Worm (Caenorhabditis elegans) whole organism, midembryonic: Measurements from ENCODE around the gene fbxb-107.

ENCODE experiments used
- T22C8.4 ChIP-seq: fragments of 200-800 bp; sonication (Bioruptor generic); IDR thresholded peaks from 2 replicates; pipeline ENCODE4 v1.3.6; 2022; ENCODE audit warnings: missing genetic modification characterization, missing compliant biosample characterization
- cog-1 ChIP-seq: sonication (generic microtip); optimal IDR thresholded peaks from 2 replicates; lab custom pipeline; 2016; ENCODE audit warnings: missing genetic modification characterization, missing compliant biosample characterization
- flt-1 ChIP-seq: fragments of 200-800 bp; sonication (Bioruptor generic); IDR thresholded peaks from 2 replicates; pipeline ENCODE4 v1.3.6; 2022; ENCODE audit warnings: missing genetic modification characterization, missing compliant biosample characterization
- klf-2 ChIP-seq: fragments of 200-800 bp; sonication (Bioruptor generic); conservative IDR thresholded peaks from 2 replicates; pipeline ENCODE4 v1.3.6; 2022; ENCODE audit warnings: missing genetic modification reagents, missing genetic modification characterization, missing compliant biosample characterization
- med-1 ChIP-seq: sonication (generic microtip); optimal IDR thresholded peaks from 2 replicates; lab custom pipeline; 2017; ENCODE audit warnings: missing genetic modification characterization, mild to moderate bottlenecking, missing compliant biosample characterization, antibody characterized with exemption, missing genetic modification reagents; ENCODE audit not compliant: insufficient read depth
- ref-1 ChIP-seq: fragments of 200-800 bp; sonication (Bioruptor generic); conservative IDR thresholded peaks from 2 replicates; pipeline ENCODE4 v1.3.6; 2022; ENCODE audit warnings: missing genetic modification reagents, missing genetic modification characterization, missing compliant biosample characterization
- tab-1 ChIP-seq: fragments of 200-800 bp; sonication (Bioruptor generic); IDR thresholded peaks from 2 replicates; pipeline ENCODE4 v1.3.6; 2022; ENCODE audit warnings: missing genetic modification characterization, missing compliant biosample characterization
- ztf-23 ChIP-seq: fragments of 200-800 bp; sonication (Bioruptor generic); IDR thresholded peaks from 2 replicates; pipeline ENCODE4 v1.3.6; 2022; ENCODE audit warnings: missing genetic modification reagents, missing genetic modification characterization, missing compliant biosample characterization
- ztf-29 ChIP-seq: fragments of 200-800 bp; sonication (Bioruptor generic); IDR thresholded peaks from 2 replicates; pipeline ENCODE4 v1.3.6; 2022; ENCODE audit warnings: missing genetic modification reagents, missing genetic modification characterization, missing compliant biosample characterization

fbxb-107 gene

DNA sequence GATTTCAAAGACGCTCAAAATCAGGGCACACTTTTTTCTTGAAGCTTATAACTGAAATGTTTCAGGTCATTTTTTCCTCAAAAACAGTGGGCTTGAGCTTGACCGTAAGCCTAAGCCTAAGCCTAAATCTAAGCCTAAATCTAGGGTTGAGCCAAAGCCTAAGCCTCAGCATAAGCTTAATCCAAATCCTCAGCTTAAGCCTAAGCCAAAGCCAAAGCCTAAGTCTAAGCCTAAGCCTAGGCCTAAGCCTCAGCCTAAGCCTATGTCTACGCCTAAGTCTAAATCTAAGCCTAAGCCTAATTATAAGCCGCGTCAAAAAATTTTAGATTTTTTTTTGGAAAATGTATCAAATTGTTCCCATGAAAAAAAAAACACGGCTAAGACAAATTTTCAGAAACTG, 24.3 kb upstream of the fbxb-107 start:
- TF ChIP-seq ztf-23 (no peak), T22C8.4 (GFP tag; lab: Robert Waterston, UW) (no peak), cog-1 (tag; lab: Kevin White, UChicago) (no peak), flt-1 (GFP tag; lab: Robert Waterston, UW) (no peak), med-1 (no peak), ref-1 (GFP tag; lab: Robert Waterston, UW) (no peak), ztf-29 (GFP tag; lab: Robert Waterston, UW) (no peak), klf-2 (GFP tag; lab: Robert Waterston, UW) (no peak), tab-1 (no peak)

DNA sequence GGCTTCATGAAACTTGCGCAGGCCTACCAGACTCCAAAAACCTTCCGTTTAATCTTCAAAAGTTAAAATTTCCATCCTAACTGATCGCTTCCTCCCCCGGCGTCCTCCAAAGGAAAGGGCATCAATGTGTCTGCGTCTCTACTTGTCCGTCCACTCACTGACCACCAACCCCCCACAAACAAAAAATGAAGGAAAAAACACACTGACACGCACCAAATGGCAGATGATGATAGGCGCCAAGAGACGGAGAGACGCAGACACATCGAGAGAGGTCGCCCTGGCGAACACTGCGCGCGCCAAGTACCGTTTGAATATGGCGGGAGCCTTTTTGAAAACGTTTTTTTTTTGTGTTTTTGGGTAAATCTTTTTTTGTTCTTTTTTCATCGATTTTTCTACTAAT, 23.8 kb upstream of the fbxb-107 start:
- TF ChIP-seq flt-1 (GFP tag; lab: Robert Waterston, UW) (no peak), ref-1 (GFP tag; lab: Robert Waterston, UW) (no peak), T22C8.4 (GFP tag; lab: Robert Waterston, UW) (no peak), med-1 (no peak), cog-1 (tag; lab: Kevin White, UChicago) (no peak), ztf-23 (no peak), ztf-29 (GFP tag; lab: Robert Waterston, UW) (no peak), tab-1 (no peak), klf-2 (GFP tag; lab: Robert Waterston, UW) (no peak)

DNA sequence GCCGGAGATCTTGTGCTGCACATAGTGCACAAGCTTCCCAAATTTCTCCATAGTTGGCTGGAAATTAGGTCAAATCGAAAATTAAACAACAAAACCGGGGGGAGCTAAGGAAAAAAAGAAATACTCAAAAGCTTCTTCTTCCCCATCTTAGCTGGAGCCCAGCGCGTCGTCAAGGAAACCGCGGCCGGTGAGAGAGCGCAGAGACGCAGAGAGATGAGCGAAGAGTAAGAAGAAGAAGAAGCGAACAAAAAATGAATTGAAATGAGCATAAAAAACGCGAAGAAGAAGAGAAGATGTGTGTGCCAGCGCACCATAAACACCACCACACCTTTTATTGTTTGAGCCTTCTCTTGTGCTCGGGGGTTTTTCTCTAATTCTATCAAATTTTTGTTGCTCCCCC, 23.4 kb upstream of the fbxb-107 start, which contains the start of gene wdr-31:
TSS of gene wdr-31 (minus strand) at position 101 of the 400 bp plus-strand sequence.
- TF ChIP-seq ref-1 (GFP tag; lab: Robert Waterston, UW) = no peak

DNA sequence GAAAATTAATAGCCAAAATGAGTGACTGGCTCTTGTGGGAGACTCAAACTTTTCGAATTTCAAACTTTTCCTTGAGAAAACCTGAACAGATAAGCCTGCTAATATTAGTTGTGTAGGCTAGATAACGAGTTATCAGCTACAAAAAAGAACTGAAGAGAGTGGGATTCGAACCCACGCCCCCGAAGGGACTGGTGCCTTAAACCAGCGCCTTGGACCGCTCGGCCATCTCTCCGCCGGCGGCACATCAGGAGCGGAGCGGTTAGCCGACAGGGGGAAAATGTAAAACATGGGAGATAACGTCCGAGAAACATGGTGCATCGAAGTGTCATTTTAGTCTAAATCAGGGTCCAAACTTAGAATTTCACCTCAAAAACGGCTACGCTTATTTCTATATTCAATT, 22.9 kb upstream of the fbxb-107 start:
- TF ChIP-seq flt-1 (GFP tag; lab: Robert Waterston, UW) (no peak), T22C8.4 (GFP tag; lab: Robert Waterston, UW) (no peak), cog-1 (tag; lab: Kevin White, UChicago) (no peak), ref-1 (GFP tag; lab: Robert Waterston, UW) (no peak), med-1 (no peak), klf-2 (GFP tag; lab: Robert Waterston, UW) (no peak), ztf-29 (GFP tag; lab: Robert Waterston, UW) (no peak), tab-1 (no peak), ztf-23 (no peak)

DNA sequence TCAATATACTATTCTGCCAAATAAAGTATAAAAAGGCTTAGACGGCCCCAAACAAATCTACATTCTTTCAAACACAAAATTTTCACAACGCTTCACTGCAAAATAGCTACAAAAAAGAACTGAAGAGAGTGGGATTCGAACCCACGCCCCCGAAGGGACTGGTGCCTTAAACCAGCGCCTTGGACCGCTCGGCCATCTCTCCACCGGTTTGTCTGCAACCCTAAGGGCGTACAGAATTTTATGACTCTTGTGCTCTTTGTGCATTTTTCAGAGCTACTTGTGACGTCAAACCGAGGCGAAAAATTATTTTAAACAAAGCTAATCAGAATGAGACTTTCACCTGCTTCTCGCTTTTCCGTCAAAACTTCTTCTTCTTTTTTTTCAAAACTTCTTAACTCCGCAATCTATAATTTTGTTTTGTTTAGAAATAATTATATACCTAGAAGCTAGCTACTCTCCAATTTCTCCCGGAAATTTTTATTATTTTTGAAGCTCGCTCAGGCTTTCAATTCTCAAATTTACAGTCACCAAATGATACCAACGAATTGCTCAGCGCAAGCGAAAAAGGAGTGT, 22.3 kb upstream of the fbxb-107 start, which contains the start of gene T05A8.8:
TSS of gene T05A8.8 (plus strand) at position 523 of the 573 bp plus-strand sequence.
- TF ChIP-seq ztf-23 = no peak
- TF ChIP-seq cog-1 (tag; lab: Kevin White, UChicago) = no peak
- no peak for TF ChIP-seq flt-1 (GFP tag; lab: Robert Waterston, UW)
- TF ChIP-seq klf-2 (GFP tag; lab: Robert Waterston, UW) = no peak
- TF ChIP-seq T22C8.4 (GFP tag; lab: Robert Waterston, UW) = no peak
- TF ChIP-seq ztf-29 (GFP tag; lab: Robert Waterston, UW) = no peak
- TF ChIP-seq ref-1 (GFP tag; lab: Robert Waterston, UW) = no peak
- no peak for TF ChIP-seq tab-1
- TF ChIP-seq med-1 = no peak

DNA sequence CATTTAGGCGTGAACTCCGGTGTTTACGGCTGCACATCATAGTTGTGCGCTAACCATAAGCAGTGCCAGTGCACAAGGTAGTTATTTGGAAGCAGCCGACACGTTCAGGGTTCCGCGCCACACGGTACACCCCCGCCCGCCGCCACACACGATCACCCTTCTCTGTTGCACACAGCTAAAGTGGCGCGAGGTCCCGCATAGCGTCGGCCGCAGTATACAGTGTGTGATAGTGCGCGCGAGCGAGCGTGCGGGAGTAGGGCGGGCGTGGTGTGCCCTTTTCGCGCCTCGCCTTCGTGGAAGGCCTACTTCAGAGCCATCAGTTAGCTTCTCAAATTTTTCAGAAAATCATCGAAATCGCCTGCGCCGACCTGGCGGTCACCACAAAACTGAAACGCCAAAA, 21.6 kb upstream of the fbxb-107 start:
- TF ChIP-seq med-1 (no peak), ztf-29 (GFP tag; lab: Robert Waterston, UW) (no peak), tab-1 (0 out of 2 replicates have a peak, but pooled peaks have one; percentile 16)

DNA sequence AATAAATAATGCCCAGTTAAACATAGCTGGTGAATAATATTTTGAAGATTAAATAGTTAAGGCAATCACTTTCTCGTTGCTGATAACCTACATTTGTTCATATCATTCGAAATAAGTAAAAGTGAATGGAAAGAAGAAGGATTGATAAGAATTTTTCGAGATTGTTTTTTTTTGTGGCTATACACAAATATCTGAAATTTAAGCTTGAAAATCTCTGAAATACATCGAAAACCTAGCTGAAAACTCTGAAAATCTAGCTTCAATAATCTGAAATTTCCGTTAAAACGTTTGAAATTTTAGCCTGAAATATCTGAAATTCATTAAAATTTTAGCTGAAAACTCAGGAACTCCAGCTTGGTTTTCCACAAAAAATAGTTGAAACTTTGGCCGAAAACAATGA, 19.0 kb upstream of the fbxb-107 start, which contains the start of gene T05A8.6:
TSS of gene T05A8.6 (minus strand) at position 101 of the 400 bp plus-strand sequence.
- TF ChIP-seq tab-1 = no peak
- TF ChIP-seq ref-1 (GFP tag; lab: Robert Waterston, UW) = no peak
- no peak for TF ChIP-seq T22C8.4 (GFP tag; lab: Robert Waterston, UW)
- TF ChIP-seq ztf-29 (GFP tag; lab: Robert Waterston, UW) = no peak
- TF ChIP-seq cog-1 (tag; lab: Kevin White, UChicago) = no peak
- TF ChIP-seq med-1 = no peak
- TF ChIP-seq ztf-23 = no peak
- TF ChIP-seq flt-1 (GFP tag; lab: Robert Waterston, UW) = no peak
- TF ChIP-seq klf-2 (GFP tag; lab: Robert Waterston, UW) = no peak

DNA sequence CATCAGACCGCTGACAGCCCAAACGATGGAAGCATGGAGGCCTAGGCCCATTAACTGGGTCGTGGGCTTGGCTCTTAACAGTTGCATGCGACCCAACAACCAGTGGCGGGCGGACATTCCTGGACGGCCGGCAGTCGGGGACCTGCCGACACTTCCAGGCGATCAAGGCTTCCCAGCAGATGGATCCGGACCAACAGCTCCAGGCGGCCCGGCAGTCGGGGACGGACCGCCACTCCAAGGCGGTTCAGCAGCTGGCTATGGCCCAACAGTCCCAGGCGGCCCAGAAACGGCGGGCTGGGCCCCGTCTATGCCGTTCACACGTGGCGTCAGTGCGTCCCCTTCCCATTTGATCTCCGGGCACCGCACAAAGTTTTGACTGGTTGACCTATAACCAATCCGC, 17.2 kb upstream of the fbxb-107 start:
- TF ChIP-seq T22C8.4 (GFP tag; lab: Robert Waterston, UW) (no peak), cog-1 (tag; lab: Kevin White, UChicago) (no peak)

DNA sequence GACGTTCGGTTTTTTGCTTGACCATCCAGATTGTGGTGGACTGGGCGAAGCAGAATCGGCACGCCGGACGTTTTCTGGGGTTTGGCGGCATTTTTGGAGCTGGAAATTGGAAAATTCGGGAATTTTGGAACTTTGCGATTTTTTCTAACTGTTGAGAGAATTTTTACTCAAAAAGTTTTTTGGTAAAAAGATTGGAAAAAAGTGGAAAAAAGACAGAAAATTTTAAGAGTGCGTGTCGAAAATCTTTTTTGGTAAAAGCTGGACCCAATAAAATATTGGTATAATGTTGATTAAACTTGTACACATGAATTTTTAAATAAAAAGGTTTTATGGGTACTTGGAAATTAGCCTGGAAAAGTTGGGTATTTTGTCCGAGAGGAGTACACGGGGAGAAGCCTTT, 16.3 kb upstream of the fbxb-107 start, which contains the start of gene T05A8.7:
TSS of gene T05A8.7 (minus strand) at position 101 of the 400 bp plus-strand sequence.
- TF ChIP-seq ref-1 (GFP tag; lab: Robert Waterston, UW) = no peak

DNA sequence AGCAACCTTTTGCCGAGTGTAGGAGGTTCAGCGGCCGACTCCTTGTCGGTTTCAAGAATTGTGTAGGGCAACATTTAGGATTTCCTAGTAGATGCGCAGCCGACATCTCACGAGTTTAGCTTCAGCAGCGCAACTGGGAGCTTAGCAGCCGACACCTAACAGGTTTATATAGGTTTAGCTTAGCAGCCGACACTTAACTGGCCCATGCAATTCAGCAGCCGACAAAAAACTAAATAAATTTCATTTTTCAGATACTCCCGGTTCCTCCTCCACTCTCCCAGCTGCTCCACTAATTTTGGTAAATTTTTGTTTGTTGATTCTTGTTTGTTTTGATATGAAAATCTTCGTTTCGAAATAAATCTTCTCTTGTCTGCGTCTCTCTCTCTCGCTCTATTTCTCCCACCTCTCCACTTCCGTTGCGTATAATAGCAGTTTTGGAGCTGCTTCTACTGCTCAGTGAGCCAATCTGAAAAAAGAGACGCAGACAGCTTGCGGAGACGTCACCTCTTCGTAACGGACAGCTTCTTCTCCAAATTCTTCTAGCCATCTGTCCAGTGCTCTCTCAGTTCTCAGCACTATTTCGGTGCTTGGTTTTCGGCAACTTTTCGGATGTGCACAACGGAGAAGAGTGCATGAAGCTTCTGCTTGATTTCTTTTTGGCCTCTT, 10.5 kb upstream of the fbxb-107 start:
- TF ChIP-seq ref-1 (GFP tag; lab: Robert Waterston, UW) (no peak), ztf-23 (no peak)

DNA sequence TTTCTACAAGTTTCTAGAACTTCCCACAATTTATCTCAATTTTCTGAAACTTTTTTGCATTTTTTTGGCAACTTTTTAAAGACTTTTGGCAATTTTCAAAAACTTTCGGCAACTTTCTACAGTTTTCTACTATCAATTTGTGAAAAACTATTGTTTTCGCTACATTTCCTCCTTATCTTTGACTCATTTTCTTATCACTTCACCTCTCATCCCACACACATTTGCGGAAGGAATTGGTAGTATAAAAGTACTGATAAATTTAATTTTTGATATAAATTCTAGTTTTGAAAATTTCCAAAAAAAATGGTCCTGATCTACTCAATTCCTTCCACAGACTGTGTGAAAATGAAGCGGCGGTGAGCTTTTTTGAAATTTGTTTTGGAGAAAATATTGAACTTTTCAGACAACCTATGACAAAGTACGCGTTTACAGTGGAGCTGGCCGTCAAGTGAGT, 8.9 kb upstream of the fbxb-107 start, which contains the start of gene F29A7.4:
TSS of gene F29A7.4 (plus strand) at position 404 of the 454 bp plus-strand sequence.
- TF ChIP-seq med-1 (no peak), ztf-23 (no peak), T22C8.4 (GFP tag; lab: Robert Waterston, UW) (no peak), cog-1 (tag; lab: Kevin White, UChicago) (no peak), klf-2 (GFP tag; lab: Robert Waterston, UW) (no peak), tab-1 (no peak), ztf-29 (GFP tag; lab: Robert Waterston, UW) (no peak), flt-1 (GFP tag; lab: Robert Waterston, UW) (no peak), ref-1 (GFP tag; lab: Robert Waterston, UW) (no peak)
